Worm (Caenorhabditis elegans): ENCODE data around the gene ssp-33.

DNA sequence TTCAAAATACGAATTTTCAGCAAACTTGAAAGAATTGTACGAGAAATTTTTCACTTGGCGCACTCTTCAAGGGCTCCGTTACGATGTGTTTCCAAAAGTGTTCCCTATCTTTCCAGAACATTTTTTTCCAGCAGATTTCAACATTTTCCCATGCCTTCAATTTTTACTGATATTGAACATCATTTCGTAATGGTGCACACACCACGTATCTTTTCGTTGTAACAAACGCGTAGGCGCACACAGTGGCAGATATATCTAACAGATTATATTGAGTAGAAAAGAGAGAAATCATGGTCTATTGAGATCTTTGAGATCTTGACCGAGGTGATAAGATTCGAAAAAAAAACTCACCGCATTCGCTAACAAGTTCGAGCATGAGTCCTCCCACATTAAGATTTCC is 15.5 kb upstream of the ssp-33 start:
- TF ChIP-seq tbx-37 (GFP tag; conservative IDR thresholded peaks at IDR 0.05): no peak
- no peak for TF ChIP-seq ama-1 (optimal IDR thresholded peaks at IDR 0.05)
- TF ChIP-seq flt-1 (GFP tag; IDR thresholded peaks at IDR 0.05): no peak
- TF ChIP-seq aly-1 (tag; optimal IDR thresholded peaks at IDR 0.05): no peak
- no peak for TF ChIP-seq tra-4 (tag; optimal IDR thresholded peaks at IDR 0.05)
- TF ChIP-seq pes-1 (GFP tag; IDR thresholded peaks at IDR 0.05): no peak
- TF ChIP-seq hmg-4 (GFP tag; optimal IDR thresholded peaks at IDR 0.05): no peak
- TF ChIP-seq ceh-13 (GFP tag; optimal IDR thresholded peaks at IDR 0.05): no peak

Data from whole organism, early embryonic.